Fruit fly (Drosophila melanogaster) S2 (cell line): ENCODE results near the gene CG1409.

ENCODE experiments used
- CG8478 ChIP-seq: fragments of >200 bp; optimal IDR thresholded peaks from 2 replicates; lab custom pipeline; 2018
- CTCF ChIP-seq, 2 experiments: fragments of >200 bp; optimal IDR thresholded peaks; 2 replicates each; lab custom pipeline; 2018

DNA sequence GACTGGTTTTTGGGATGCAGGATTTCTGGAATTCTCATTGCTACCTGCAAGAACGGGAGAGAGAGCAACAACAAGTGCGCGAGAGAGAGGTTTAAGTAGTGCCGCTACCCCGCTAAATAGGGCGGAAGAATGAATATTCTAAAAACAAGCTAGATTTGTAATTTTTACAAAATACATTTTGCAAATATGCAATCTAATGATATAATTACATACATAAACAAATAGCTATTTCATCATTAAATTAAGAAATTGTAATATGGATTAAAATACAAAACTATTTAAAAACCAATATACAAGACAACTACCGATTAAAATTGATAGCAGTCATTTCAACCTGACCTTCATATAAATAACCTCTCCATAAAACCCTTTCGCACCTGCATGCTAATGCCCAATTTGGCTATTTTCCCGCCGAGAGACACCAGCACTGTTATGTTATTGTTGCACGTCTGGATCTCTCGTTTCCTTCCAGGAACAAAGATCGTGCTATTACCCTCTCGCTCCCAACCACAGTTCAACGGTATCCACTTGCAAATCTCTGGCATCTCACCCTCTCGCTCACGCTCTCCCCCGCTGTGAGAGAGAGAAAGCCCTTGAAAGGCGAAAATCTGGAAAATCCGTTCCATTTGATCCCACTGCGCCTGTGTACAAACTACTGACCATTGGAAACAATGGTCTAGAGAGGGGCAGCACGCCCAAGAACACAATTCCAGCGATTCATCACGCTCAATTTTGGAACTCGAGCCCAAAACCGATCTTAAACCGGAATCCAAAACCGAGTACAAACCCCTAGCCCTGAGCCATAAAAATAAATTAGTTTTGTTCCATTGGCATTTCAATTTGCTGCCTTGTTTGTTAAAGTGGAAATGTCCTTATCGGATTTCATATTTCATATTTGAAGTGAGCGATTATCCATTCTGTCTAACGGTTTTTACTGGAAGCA lies 33.9 kb downstream of the CG1409 start, which contains the start of gene Nek2:
- TF ChIP-seq CG8478 (lab: Kevin White, UChicago): no peak
- TF ChIP-seq CTCF (optimal IDR thresholded peaks at IDR 0.05; lab: Kevin White, UChicago): no peak
